Worm (Caenorhabditis elegans): ENCODE results near the gene F57F4.2.

Gene F57F4.2

ce11 chrV:6425927-6426326 lies 36.4 kb upstream of the F57F4.2 start, which contains the start of gene T05H4.11:
Gene T05H4.11 (minus strand): TSS chrV:6426261.
- 0 out of 2 replicates have a peak, but pooled peaks have one; percentile 29 for TF ChIP-seq mcd-1 (GFP tag; IDR thresholded peaks at IDR 0.05)
- peak; percentile 43; the same call in 1 of the 2 replicates for TF ChIP-seq pbrm-1 (GFP tag; IDR thresholded peaks at IDR 0.05)
- peak in 1 of 2 experiments; percentile 7 for TF ChIP-seq rec-8 (tag; optimal IDR thresholded peaks at IDR 0.05)
- TF ChIP-seq madf-10 (tag; optimal IDR thresholded peaks at IDR 0.05): no peak
- peak; percentile 0 for TF ChIP-seq snpc-3.4 (tag; optimal IDR thresholded peaks at IDR 0.05)
- TF ChIP-seq C17E4.6 (GFP tag; IDR thresholded peaks at IDR 0.05): no peak
- TF ChIP-seq ceh-79 (tag; optimal IDR thresholded peaks at IDR 0.05): peak; percentile 21
- 0 out of 2 replicates have a peak, but pooled peaks have one; percentile 15 for TF ChIP-seq nfyb-1 (GFP tag; IDR thresholded peaks at IDR 0.05)
- 0 out of 2 replicates have a peak, but pooled peaks have one; percentile 34 for TF ChIP-seq lag-1 (GFP tag; IDR thresholded peaks at IDR 0.05)
- TF ChIP-seq athp-1 (tag; optimal IDR thresholded peaks at IDR 0.05): peak; percentile 17
- TF ChIP-seq ztf-3 (GFP tag; optimal IDR thresholded peaks at IDR 0.05): no peak
- TF ChIP-seq madf-8 (GFP tag; conservative IDR thresholded peaks at IDR 0.05): 0 out of 2 replicates have a peak, but pooled peaks have one; percentile 8
- peak; percentile 31; the same call in 1 of the 2 replicates for TF ChIP-seq dox-1 (GFP tag; IDR thresholded peaks at IDR 0.05)
- TF ChIP-seq ama-1 (optimal IDR thresholded peaks at IDR 0.05): peak; percentile 13
- TF ChIP-seq ama-1 (GFP tag; optimal IDR thresholded peaks at IDR 0.05): no peak
- peak; percentile 60 for TF ChIP-seq B0336.3 (GFP tag; IDR thresholded peaks at IDR 0.05)
- TF ChIP-seq snpc-4 (GFP tag; optimal IDR thresholded peaks at IDR 0.05): no peak
- no peak for TF ChIP-seq snpc-4 (tag; optimal IDR thresholded peaks at IDR 0.05)
- no peak for TF ChIP-seq rcor-1 (GFP tag; IDR thresholded peaks at IDR 0.05)
- TF ChIP-seq cebp-2 (GFP tag; IDR thresholded peaks at IDR 0.05): no peak
- no peak for TF ChIP-seq cebp-1 (GFP tag; IDR thresholded peaks at IDR 0.05)
- TF ChIP-seq cebp-1 (tag; optimal IDR thresholded peaks at IDR 0.05): peak; percentile 20
- TF ChIP-seq ets-4 (GFP tag; optimal IDR thresholded peaks at IDR 0.05): peak; percentile 24
- TF ChIP-seq nhr-80 (tag; optimal IDR thresholded peaks at IDR 0.05): peak; percentile 16

- TF ChIP-seq ama-1 (optimal IDR thresholded peaks at IDR 0.05) (no peak), ama-1 (GFP tag; optimal IDR thresholded peaks at IDR 0.05) (peak in 1 of 2 experiments; percentile 19), unc-62 (GFP tag; optimal IDR thresholded peaks at IDR 0.05) (no peak), snpc-1.1 (tag; optimal IDR thresholded peaks at IDR 0.05; ENCODE audit: insufficient read depth) (no peak)
Measured at ce11 chrV:6424055-6424454, 34.5 kb upstream of the F57F4.2 start, which contains the start of gene urb-1. Gene urb-1 (minus strand): TSS chrV:6424155.

ce11 chrV:6414985-6415384 lies 25.5 kb upstream of the F57F4.2 start, which contains the start of gene cht-6:
Gene cht-6 (plus strand): TSS chrV:6414993.
- TF ChIP-seq F33H1.4 (GFP tag; IDR thresholded peaks at IDR 0.05) (no peak), F52B5.7 (tag; optimal IDR thresholded peaks at IDR 0.05) (no peak), fkh-3 (tag; optimal IDR thresholded peaks at IDR 0.05) (no peak), efl-1 (GFP tag; optimal IDR thresholded peaks at IDR 0.05) (no peak), ceh-58 (GFP tag; IDR thresholded peaks at IDR 0.05) (no peak), attf-3 (GFP tag; conservative IDR thresholded peaks at IDR 0.05) (no peak), K11D2.4 (GFP tag; IDR thresholded peaks at IDR 0.05) (no peak), Y53F4B.3 (GFP tag; IDR thresholded peaks at IDR 0.05) (no peak), Y67H2A.10 (GFP tag; conservative IDR thresholded peaks at IDR 0.05) (no peak), ceh-40 (GFP tag; IDR thresholded peaks at IDR 0.05) (no peak), ceh-79 (tag; optimal IDR thresholded peaks at IDR 0.05) (no peak), ztf-3 (GFP tag; optimal IDR thresholded peaks at IDR 0.05) (no peak), ccch-3 (GFP tag; optimal IDR thresholded peaks at IDR 0.05) (no peak), somi-1 (GFP tag; optimal IDR thresholded peaks at IDR 0.05) (no peak), unc-130 (GFP tag; optimal IDR thresholded peaks at IDR 0.05) (no peak), ekl-4 (GFP tag; IDR thresholded peaks at IDR 0.05) (no peak), F57A8.1 (GFP tag; optimal IDR thresholded peaks at IDR 0.05) (no peak), B0019.2 (GFP tag; conservative IDR thresholded peaks at IDR 0.05) (no peak), ztf-22 (GFP tag; optimal IDR thresholded peaks at IDR 0.05) (no peak)
